Worm (Caenorhabditis elegans) whole organism, L1 larva: Measurements from ENCODE around the gene F11G11.13.

Experiments
- alr-1 ChIP-seq: fragments of 200-800 bp; sonication (Bioruptor generic); optimal IDR thresholded peaks from 2 replicates; lab custom pipeline; 2018; ENCODE audit warnings: borderline replicate concordance, mild to moderate bottlenecking, missing genetic modification characterization, missing compliant biosample characterization
- ces-1 ChIP-seq: fragments of 150-350 bp; optimal IDR thresholded peaks from 2 replicates; lab custom pipeline; 2014; ENCODE audit warnings: missing biosample characterization, missing genetic modification reagents, missing genetic modification characterization
- elt-3 ChIP-seq, 6 experiments: fragments of 150-350 bp in 1 of 6; sonication (generic microtip); optimal IDR thresholded peaks; 2 replicates each; lab custom pipeline; 2017 to 2018; ENCODE audit warnings: missing biosample characterization in 6 of 6, missing genetic modification characterization in 6 of 6, inconsistent platforms in 1 of 6
- nhr-11 ChIP-seq: fragments of 150-350 bp; optimal IDR thresholded peaks from 2 replicates; lab custom pipeline; 2014; ENCODE audit warnings: missing biosample characterization, missing genetic modification characterization
- nhr-237 ChIP-seq: fragments of 150-350 bp; optimal IDR thresholded peaks from 2 replicates; lab custom pipeline; 2014; ENCODE audit warnings: missing biosample characterization, missing genetic modification characterization
- nhr-28 ChIP-seq: fragments of 150-350 bp; optimal IDR thresholded peaks from 2 replicates; lab custom pipeline; 2014; ENCODE audit warnings: missing biosample characterization, missing genetic modification characterization
- nhr-84 ChIP-seq: sonication (generic microtip); optimal IDR thresholded peaks from 2 replicates; lab custom pipeline; 2017; ENCODE audit warnings: missing biosample characterization, missing genetic modification characterization
- rnt-1 ChIP-seq: sonication (generic microtip); optimal IDR thresholded peaks from 2 replicates; lab custom pipeline; 2016; ENCODE audit warnings: mild to moderate bottlenecking, missing genetic modification characterization, moderate library complexity, missing compliant biosample characterization
- snpc-4 ChIP-seq: fragments of 150-350 bp; optimal IDR thresholded peaks from 2 replicates; lab custom pipeline; 2014; ENCODE audit warnings: missing biosample characterization, missing genetic modification characterization
- tbx-2 ChIP-seq: sonication (generic microtip); optimal IDR thresholded peaks from 2 replicates; lab custom pipeline; 2016; ENCODE audit warnings: missing genetic modification characterization, missing compliant biosample characterization

DNA sequence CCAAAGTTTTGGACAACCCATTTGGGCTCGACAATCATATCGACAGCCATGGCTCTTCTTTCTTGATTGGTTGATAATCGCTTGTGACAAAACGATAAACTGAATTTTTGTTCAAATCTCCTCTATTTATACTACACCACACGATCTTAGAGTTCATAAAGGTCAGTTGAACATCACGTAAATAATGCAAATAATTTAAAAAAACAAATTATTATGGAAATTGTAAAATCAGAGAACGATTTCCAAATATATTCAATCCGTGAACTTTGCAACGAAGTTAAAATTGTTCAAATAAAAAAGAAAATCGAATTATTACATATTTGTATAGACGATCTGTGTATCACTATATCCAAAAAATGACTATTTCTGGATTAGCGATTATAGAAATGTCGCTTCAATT is 12.6 kb downstream of the F11G11.13 start, which contains the start of the genes mpst-4 and F11G11.14:
- no peak for TF ChIP-seq nhr-28
- no peak for TF ChIP-seq ces-1 (GFP tag; lab: Kevin White, UChicago)
- no peak for TF ChIP-seq alr-1
- TF ChIP-seq elt-3 (tag; optimal IDR thresholded peaks at IDR 0.05; lab: Kevin White, UChicago): no peak
- no peak for TF ChIP-seq rnt-1 (tag; lab: Kevin White, UChicago)
- no peak for TF ChIP-seq nhr-11 (tag; lab: Kevin White, UChicago)
- TF ChIP-seq nhr-84 (tag; lab: Kevin White, UChicago): no peak
- TF ChIP-seq tbx-2: no peak
- TF ChIP-seq nhr-237: no peak
- no peak for TF ChIP-seq snpc-4 (tag; lab: Kevin White, UChicago)
